Fruit fly (Drosophila melanogaster) S2 (cell line): Measurements from ENCODE around the gene Vha16-2.

Source experiments
- CG8478 ChIP-seq: fragments of >200 bp; optimal IDR thresholded peaks from 2 replicates; lab custom pipeline; 2018
- CTCF ChIP-seq, 2 experiments: fragments of >200 bp; optimal IDR thresholded peaks; 2 replicates each; lab custom pipeline; 2018

dm6 chr3L:11458370-11458769, 16.4 kb upstream of the Vha16-2 start, which contains the start of the genes CG12289 and CG7551:
- no peak for TF ChIP-seq CTCF (optimal IDR thresholded peaks at IDR 0.05; lab: Kevin White, UChicago)
- TF ChIP-seq CG8478 (lab: Kevin White, UChicago): no peak
